Worm (Caenorhabditis elegans): ENCODE measurements around the gene ugt-44.

ugt-44 gene

ce11 chrIV:10501550-10502240, 32.2 kb downstream of the ugt-44 start, which contains the start of gene tax-6:
Gene tax-6, minus strand, starts transcription at chrIV:10501600.
- no peak for TF ChIP-seq flt-1 (GFP tag; IDR thresholded peaks at IDR 0.05)
- TF ChIP-seq hmg-4 (GFP tag; optimal IDR thresholded peaks at IDR 0.05) = no peak
- TF ChIP-seq F13C5.2 (tag; optimal IDR thresholded peaks at IDR 0.05) = no peak
- no peak for TF ChIP-seq hmbx-1 (tag; optimal IDR thresholded peaks at IDR 0.05)
- TF ChIP-seq ceh-36 (tag; optimal IDR thresholded peaks at IDR 0.05) = no peak
- TF ChIP-seq B0310.2 (tag; optimal IDR thresholded peaks at IDR 0.05) = no peak
- TF ChIP-seq scrt-1 (GFP tag; IDR thresholded peaks at IDR 0.05) = no peak
- no peak for TF ChIP-seq tbx-11 (GFP tag; IDR thresholded peaks at IDR 0.05)
- TF ChIP-seq tra-4 (tag; optimal IDR thresholded peaks at IDR 0.05) = no peak

- TF ChIP-seq hmg-4 (GFP tag; optimal IDR thresholded peaks at IDR 0.05) = no peak
- TF ChIP-seq hmbx-1 (tag; optimal IDR thresholded peaks at IDR 0.05) = no peak
These were observed 32.8 kb downstream of the ugt-44 start for ce11 chrIV:10502345-10502744.

DNA sequence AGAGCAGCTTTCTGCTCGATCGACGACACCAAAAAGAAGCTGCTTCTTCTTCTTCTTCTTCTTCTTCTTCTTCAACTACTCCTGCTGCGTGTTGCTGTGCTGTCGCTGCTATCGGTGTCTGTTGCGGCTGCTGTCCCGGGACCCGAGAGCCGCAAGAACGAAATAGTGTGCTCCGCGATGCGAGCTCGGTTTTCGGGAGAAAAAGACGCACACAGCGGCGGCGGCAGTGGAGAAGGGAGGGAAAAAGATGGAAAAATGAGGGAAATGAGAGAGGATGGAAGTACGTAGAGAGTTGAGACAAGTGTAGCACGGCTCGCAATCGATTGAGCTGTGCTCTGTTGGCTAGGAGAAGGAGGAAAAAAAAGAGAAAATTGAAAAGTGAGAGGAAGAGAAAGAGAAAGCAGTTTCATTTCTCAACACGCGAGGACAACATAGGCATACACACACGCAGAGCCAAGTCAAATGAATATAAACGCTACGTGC, 34.2 kb downstream of the ugt-44 start:
- TF ChIP-seq hmg-4 (GFP tag; optimal IDR thresholded peaks at IDR 0.05) (peak; percentile 45), B0310.2 (tag; optimal IDR thresholded peaks at IDR 0.05) (no peak), flt-1 (GFP tag; IDR thresholded peaks at IDR 0.05) (no peak), ets-7 (tag; optimal IDR thresholded peaks at IDR 0.05) (no peak), F13C5.2 (tag; optimal IDR thresholded peaks at IDR 0.05) (peak; percentile 49)

DNA sequence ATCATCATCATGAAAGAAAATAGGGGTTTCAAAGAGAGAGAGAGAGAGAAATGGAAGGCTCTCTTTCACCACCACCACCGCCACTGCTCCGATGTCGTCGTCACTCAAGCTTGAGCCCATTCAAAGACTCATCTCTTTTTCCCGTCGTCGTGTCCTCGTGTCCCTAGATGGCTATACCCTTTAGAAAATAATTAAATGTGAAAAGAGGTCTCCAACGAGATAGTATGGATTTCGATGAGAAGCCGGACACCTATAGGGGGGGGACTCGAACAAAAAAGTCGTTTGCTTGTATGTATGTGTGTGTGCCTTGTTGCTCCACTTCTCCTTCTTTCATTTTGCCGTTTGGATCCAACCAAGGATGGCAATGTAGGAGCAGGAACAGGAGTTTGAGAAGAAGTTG, 35.5 kb downstream of the ugt-44 start:
- TF ChIP-seq tbx-11 (GFP tag; IDR thresholded peaks at IDR 0.05) (no peak), ceh-13 (GFP tag; optimal IDR thresholded peaks at IDR 0.05) (no peak), scrt-1 (GFP tag; IDR thresholded peaks at IDR 0.05) (no peak), F13C5.2 (tag; optimal IDR thresholded peaks at IDR 0.05) (no peak), hmbx-1 (tag; optimal IDR thresholded peaks at IDR 0.05) (no peak), hmg-4 (GFP tag; optimal IDR thresholded peaks at IDR 0.05) (no peak)

- TF ChIP-seq sea-1 (GFP tag; conservative IDR thresholded peaks at IDR 0.05) (no peak), hnd-1 (tag; optimal IDR thresholded peaks at IDR 0.05) (no peak), tbx-37 (GFP tag; conservative IDR thresholded peaks at IDR 0.05) (no peak), tra-4 (tag; optimal IDR thresholded peaks at IDR 0.05) (no peak), tbx-11 (GFP tag; IDR thresholded peaks at IDR 0.05) (no peak), pes-1 (GFP tag; IDR thresholded peaks at IDR 0.05) (no peak), hmg-4 (GFP tag; optimal IDR thresholded peaks at IDR 0.05) (no peak), flt-1 (GFP tag; IDR thresholded peaks at IDR 0.05) (no peak)
These were observed 36.5 kb downstream of the ugt-44 start for ce11 chrIV:10506016-10506415.

DNA sequence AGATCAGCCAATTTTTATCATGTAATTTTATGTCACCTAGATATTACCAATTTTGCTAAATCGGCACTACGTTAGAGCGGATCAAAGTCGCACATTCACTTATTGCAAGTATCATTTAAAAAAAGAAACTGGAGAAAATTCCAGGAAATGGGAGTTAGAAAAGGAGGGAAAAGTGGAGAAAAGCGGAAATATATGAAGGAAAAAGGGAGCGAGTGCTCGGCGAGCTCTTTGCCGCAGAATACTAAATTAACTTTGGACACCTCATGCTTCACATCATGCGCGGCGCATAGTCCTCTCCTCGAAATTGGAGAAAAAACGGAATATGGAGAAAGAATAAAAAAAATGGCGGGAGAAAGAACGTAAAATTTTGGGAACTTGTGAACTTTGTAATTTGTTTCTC, 38.0 kb downstream of the ugt-44 start:
- no peak for TF ChIP-seq flt-1 (GFP tag; IDR thresholded peaks at IDR 0.05)
- no peak for TF ChIP-seq pes-1 (GFP tag; IDR thresholded peaks at IDR 0.05)
- no peak for TF ChIP-seq F13C5.2 (tag; optimal IDR thresholded peaks at IDR 0.05)
- TF ChIP-seq sea-1 (GFP tag; conservative IDR thresholded peaks at IDR 0.05) = no peak
- no peak for TF ChIP-seq hmg-4 (GFP tag; optimal IDR thresholded peaks at IDR 0.05)
- no peak for TF ChIP-seq ets-7 (tag; optimal IDR thresholded peaks at IDR 0.05)
- TF ChIP-seq hnd-1 (tag; optimal IDR thresholded peaks at IDR 0.05) = no peak
- TF ChIP-seq hmbx-1 (tag; optimal IDR thresholded peaks at IDR 0.05) = no peak
- no peak for TF ChIP-seq tra-4 (tag; optimal IDR thresholded peaks at IDR 0.05)
- TF ChIP-seq tbx-37 (GFP tag; conservative IDR thresholded peaks at IDR 0.05) = no peak
- TF ChIP-seq B0310.2 (tag; optimal IDR thresholded peaks at IDR 0.05) = no peak
- no peak for TF ChIP-seq ceh-13 (GFP tag; optimal IDR thresholded peaks at IDR 0.05)
- TF ChIP-seq ama-1 (optimal IDR thresholded peaks at IDR 0.05) = no peak
- TF ChIP-seq ceh-36 (tag; optimal IDR thresholded peaks at IDR 0.05) = no peak
- no peak for TF ChIP-seq tbx-11 (GFP tag; IDR thresholded peaks at IDR 0.05)
- TF ChIP-seq aly-1 (tag; optimal IDR thresholded peaks at IDR 0.05) = no peak
- no peak for TF ChIP-seq scrt-1 (GFP tag; IDR thresholded peaks at IDR 0.05)

DNA sequence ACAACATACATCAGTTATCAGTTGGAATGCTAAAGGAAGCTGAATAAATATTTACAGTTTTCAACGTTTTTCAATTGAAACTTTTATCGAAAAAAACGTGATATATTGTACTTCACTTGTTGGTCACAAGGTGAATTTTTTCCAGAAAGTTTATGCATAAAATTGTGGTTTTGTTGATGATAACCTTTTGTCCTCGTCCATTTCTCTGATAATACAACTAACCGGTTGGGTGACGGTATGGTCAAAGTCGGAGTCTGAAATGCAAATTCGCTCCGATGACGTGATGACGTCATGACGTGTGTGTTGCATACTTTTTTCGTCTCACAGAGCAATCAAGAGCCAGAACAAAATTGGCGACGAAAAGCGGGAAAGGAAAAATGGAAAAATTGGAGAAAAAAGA, 41.9 kb downstream of the ugt-44 start:
- TF ChIP-seq scrt-1 (GFP tag; IDR thresholded peaks at IDR 0.05) (no peak), hmg-4 (GFP tag; optimal IDR thresholded peaks at IDR 0.05) (no peak), ceh-36 (tag; optimal IDR thresholded peaks at IDR 0.05) (no peak), hmbx-1 (tag; optimal IDR thresholded peaks at IDR 0.05) (no peak), tra-4 (tag; optimal IDR thresholded peaks at IDR 0.05) (no peak), aly-1 (tag; optimal IDR thresholded peaks at IDR 0.05) (no peak), flt-1 (GFP tag; IDR thresholded peaks at IDR 0.05) (no peak)

ce11 chrIV:10512752-10513151, 43.2 kb downstream of the ugt-44 start:
- TF ChIP-seq sea-1 (GFP tag; conservative IDR thresholded peaks at IDR 0.05) (no peak), hmbx-1 (tag; optimal IDR thresholded peaks at IDR 0.05) (no peak), flt-1 (GFP tag; IDR thresholded peaks at IDR 0.05) (no peak), hmg-4 (GFP tag; optimal IDR thresholded peaks at IDR 0.05) (no peak), pes-1 (GFP tag; IDR thresholded peaks at IDR 0.05) (no peak), F13C5.2 (tag; optimal IDR thresholded peaks at IDR 0.05) (no peak), ceh-13 (GFP tag; optimal IDR thresholded peaks at IDR 0.05) (no peak), tra-4 (tag; optimal IDR thresholded peaks at IDR 0.05) (no peak), ceh-36 (tag; optimal IDR thresholded peaks at IDR 0.05) (no peak), aly-1 (tag; optimal IDR thresholded peaks at IDR 0.05) (no peak), scrt-1 (GFP tag; IDR thresholded peaks at IDR 0.05) (no peak), ama-1 (optimal IDR thresholded peaks at IDR 0.05) (no peak), hnd-1 (tag; optimal IDR thresholded peaks at IDR 0.05) (no peak), tbx-11 (GFP tag; IDR thresholded peaks at IDR 0.05) (no peak), B0310.2 (tag; optimal IDR thresholded peaks at IDR 0.05) (no peak), tbx-37 (GFP tag; conservative IDR thresholded peaks at IDR 0.05) (no peak), ets-7 (tag; optimal IDR thresholded peaks at IDR 0.05) (no peak)
